Worm (Caenorhabditis elegans): ENCODE results near the gene oxy-4.

Gene oxy-4

DNA sequence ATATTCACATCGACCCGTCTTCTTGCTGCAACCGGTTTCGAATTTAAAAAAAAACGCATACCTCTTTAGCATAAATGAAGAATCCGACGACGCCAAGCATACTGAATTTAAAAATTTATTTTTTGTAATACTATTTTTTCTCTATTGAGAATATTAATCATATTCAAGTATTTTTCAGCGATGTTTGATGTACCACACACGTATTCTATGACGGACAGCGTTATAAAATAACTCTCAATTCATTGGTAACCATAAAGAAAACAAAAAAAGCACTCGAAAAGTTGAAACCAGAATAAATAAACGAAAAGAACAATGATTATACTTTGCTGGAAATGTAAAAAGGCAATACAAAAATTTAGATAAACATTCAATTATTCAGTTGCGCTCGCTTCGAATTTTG is 931 bp upstream of the oxy-4 start, which contains the start of gene T10F2.5:
Gene T10F2.5, minus strand, starts transcription at position 101 of the 400 bp plus-strand sequence.
- no peak for TF ChIP-seq ztf-28 (GFP tag; IDR thresholded peaks at IDR 0.05)
- TF ChIP-seq sptf-2 (GFP tag; optimal IDR thresholded peaks at IDR 0.05): no peak
- peak; percentile 14 for TF ChIP-seq hrde-1 (tag; optimal IDR thresholded peaks at IDR 0.05; ENCODE audit: borderline replicate concordance)

ce11 chrIII:5155393-5155792 is 3.2 kb downstream of the oxy-4 start:
- TF ChIP-seq sdz-38 (tag; optimal IDR thresholded peaks at IDR 0.05) (no peak), lin-35 (GFP tag; optimal IDR thresholded peaks at IDR 0.05) (no peak), atf-7 (tag; optimal IDR thresholded peaks at IDR 0.05) (no peak), snpc-3.4 (tag; optimal IDR thresholded peaks at IDR 0.05) (no peak), F52B5.7 (tag; optimal IDR thresholded peaks at IDR 0.05) (no peak), K11D2.4 (GFP tag; IDR thresholded peaks at IDR 0.05) (no peak), ets-4 (GFP tag; optimal IDR thresholded peaks at IDR 0.05) (no peak), C06A6.2 (GFP tag; conservative IDR thresholded peaks at IDR 0.05) (no peak), lin-40 (tag; optimal IDR thresholded peaks at IDR 0.05) (no peak), Y56A3A.18 (GFP tag; IDR thresholded peaks at IDR 0.05) (0 out of 2 replicates have a peak, but pooled peaks have one; percentile 41), ekl-4 (GFP tag; IDR thresholded peaks at IDR 0.05) (no peak), attf-5 (GFP tag; optimal IDR thresholded peaks at IDR 0.05) (no peak), zim-3 (tag; optimal IDR thresholded peaks at IDR 0.05) (no peak), nhr-80 (tag; optimal IDR thresholded peaks at IDR 0.05) (no peak), nfya-2 (GFP tag; IDR thresholded peaks at IDR 0.05) (no peak), nhr-90 (tag; optimal IDR thresholded peaks at IDR 0.05) (no peak), snpc-4 (GFP tag; optimal IDR thresholded peaks at IDR 0.05) (no peak), snpc-4 (tag; optimal IDR thresholded peaks at IDR 0.05) (no peak), die-1 (tag; optimal IDR thresholded peaks at IDR 0.05) (no peak), ztf-3 (GFP tag; optimal IDR thresholded peaks at IDR 0.05) (no peak), cebp-2 (GFP tag; IDR thresholded peaks at IDR 0.05) (no peak), ztf-22 (GFP tag; optimal IDR thresholded peaks at IDR 0.05) (no peak), egrh-3 (GFP tag; IDR thresholded peaks at IDR 0.05) (no peak), dpl-1 (GFP tag; optimal IDR thresholded peaks at IDR 0.05) (no peak), tbx-9 (tag; optimal IDR thresholded peaks at IDR 0.05; ENCODE audit: borderline replicate concordance) (no peak), ceh-40 (GFP tag; IDR thresholded peaks at IDR 0.05) (no peak), F55B11.4 (tag; optimal IDR thresholded peaks at IDR 0.05; ENCODE audit: borderline replicate concordance, insufficient read depth) (no peak), gei-17 (GFP tag; optimal IDR thresholded peaks at IDR 0.05) (no peak), B0035.1 (tag; optimal IDR thresholded peaks at IDR 0.05) (no peak), efl-1 (GFP tag; optimal IDR thresholded peaks at IDR 0.05) (no peak), tbp1 (GFP tag; optimal IDR thresholded peaks at IDR 0.05) (no peak), bed-1 (GFP tag; IDR thresholded peaks at IDR 0.05) (no peak), lin-54 (GFP tag; optimal IDR thresholded peaks at IDR 0.05) (no peak), madf-3 (GFP tag; IDR thresholded peaks at IDR 0.05) (no peak), egl-44 (GFP tag; IDR thresholded peaks at IDR 0.05) (no peak), unc-130 (GFP tag; optimal IDR thresholded peaks at IDR 0.05) (no peak), F57C9.4 (tag; optimal IDR thresholded peaks at IDR 0.05) (no peak), Y79H2A.3 (GFP tag; conservative IDR thresholded peaks at IDR 0.05) (0 out of 2 replicates have a peak, but pooled peaks have one; percentile 31), Y53G8AR.9 (GFP tag; conservative IDR thresholded peaks at IDR 0.05) (peak; percentile 54; the same call in 1 of the 2 replicates), lsl-1 (GFP tag; optimal IDR thresholded peaks at IDR 0.05) (peak; percentile 2), hrde-1 (tag; optimal IDR thresholded peaks at IDR 0.05; ENCODE audit: borderline replicate concordance) (no peak), bed-2 (GFP tag; IDR thresholded peaks at IDR 0.05) (no peak), F49E8.2 (tag; optimal IDR thresholded peaks at IDR 0.05; ENCODE audit: insufficient read depth) (peak; percentile 57), D2030.7 (GFP tag; IDR thresholded peaks at IDR 0.05) (no peak)

Data from whole organism, young adult.